Fruit fly (Drosophila melanogaster): ENCODE measurements around the gene CG44088.

Gene CG44088

DNA sequence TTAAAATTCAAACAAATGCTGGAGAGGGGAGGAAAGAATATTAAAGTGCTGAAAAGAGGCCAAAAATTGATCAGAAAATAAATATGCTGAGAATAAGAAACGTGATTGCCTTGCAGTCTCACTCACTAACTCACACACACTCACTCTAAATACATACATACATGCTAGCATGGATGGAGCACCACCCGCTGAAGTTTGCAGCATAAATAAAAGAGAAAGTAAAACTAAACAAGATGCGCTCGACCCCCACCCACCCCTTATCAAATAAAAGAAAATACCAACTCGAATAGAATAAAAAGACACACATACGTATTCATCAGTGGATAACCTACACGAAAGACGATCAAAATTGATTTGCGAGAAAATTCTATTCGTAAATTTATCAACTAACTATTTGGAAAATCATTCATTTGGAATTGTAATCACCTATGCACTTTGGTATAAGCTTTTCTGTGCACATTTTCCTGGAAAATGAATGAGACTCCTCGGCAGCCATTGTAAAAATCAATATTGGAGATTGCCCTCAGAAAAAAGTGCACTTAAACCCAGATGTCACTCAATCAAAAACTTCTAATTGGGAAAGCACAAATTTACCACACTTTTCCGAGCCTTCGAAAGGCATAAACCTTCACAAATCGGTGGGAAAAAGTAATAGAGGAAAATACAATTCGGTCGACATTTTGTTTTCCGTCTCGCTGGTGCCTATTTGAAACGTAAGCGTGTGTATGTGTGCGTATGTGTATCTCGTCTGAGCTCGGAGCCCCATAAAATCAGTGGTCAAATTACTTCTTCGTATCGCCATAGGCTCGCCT is 36.5 kb upstream of the CG44088 start, which contains the start of gene Gmppb:
Gmppb (plus strand) TSS at position 321 of the 812 bp plus-strand sequence.
- TF ChIP-seq EcR (GFP tag; optimal IDR thresholded peaks at IDR 0.05) = no peak
- TF ChIP-seq CG34367 (tag; optimal IDR thresholded peaks at IDR 0.05) = no peak
- TF ChIP-seq CG10348 (GFP tag; IDR thresholded peaks at IDR 0.05) = no peak
- TF ChIP-seq CG9948 (tag; optimal IDR thresholded peaks at IDR 0.05) = no peak
- TF ChIP-seq Ets98B (GFP tag; IDR thresholded peaks at IDR 0.05) = no peak
- no peak for TF ChIP-seq CG8159 (tag; optimal IDR thresholded peaks at IDR 0.05)

DNA sequence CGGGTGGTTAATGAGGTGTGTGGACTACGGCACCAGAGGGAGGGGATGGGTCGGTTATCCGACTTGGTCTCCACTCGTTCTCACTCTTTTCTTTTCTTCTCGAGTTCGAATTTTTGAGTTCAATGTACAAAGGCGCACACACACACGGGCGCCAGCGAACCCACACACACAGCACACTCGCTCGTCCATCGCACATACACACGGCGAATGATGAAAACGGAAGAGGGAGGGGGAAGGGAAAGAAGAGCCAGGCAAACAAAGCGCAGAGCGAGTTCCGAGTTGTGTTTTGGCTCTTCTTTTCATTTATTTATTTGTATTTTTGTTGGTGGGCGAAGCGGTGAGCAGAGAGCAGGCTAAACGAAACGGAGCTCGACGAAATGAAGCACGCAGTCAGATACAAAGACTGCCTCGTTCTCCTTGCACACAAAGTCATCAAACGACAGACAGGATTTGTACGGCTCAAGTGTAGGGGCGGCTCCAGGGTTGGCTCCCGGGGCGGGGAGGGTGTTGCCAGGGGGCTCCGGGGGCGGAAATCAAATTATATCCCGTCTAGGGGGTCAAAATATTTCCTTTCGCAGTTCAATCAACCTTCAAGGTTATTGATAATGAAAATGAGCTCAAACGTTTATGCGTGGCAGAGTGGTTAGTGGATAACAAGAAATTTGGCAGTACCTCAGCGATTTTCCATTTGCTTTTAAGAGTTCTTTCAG is 35.2 kb upstream of the CG44088 start:
- TF ChIP-seq CG12605 (GFP tag; IDR thresholded peaks at IDR 0.05) (no peak), CG15710 (tag; optimal IDR thresholded peaks at IDR 0.05) (peak; percentile 29), Pif1A (GFP tag; optimal IDR thresholded peaks at IDR 0.05) (peak; percentile 20), CG8159 (tag; optimal IDR thresholded peaks at IDR 0.05) (no peak), CG34367 (tag; optimal IDR thresholded peaks at IDR 0.05) (no peak), EcR (GFP tag; optimal IDR thresholded peaks at IDR 0.05) (peak; percentile 99), CG10348 (GFP tag; IDR thresholded peaks at IDR 0.05) (no peak), Snoo (tag; optimal IDR thresholded peaks at IDR 0.05) (no peak), Pif1B (GFP tag; optimal IDR thresholded peaks at IDR 0.05) (peak; percentile 20), CG14655 (GFP tag; optimal IDR thresholded peaks at IDR 0.05) (no peak), Ets98B (GFP tag; IDR thresholded peaks at IDR 0.05) (no peak), rn (GFP tag; IDR thresholded peaks at IDR 0.05) (no peak), CG13204 (GFP tag; optimal IDR thresholded peaks at IDR 0.05) (peak; percentile 76), D1 (tag; optimal IDR thresholded peaks at IDR 0.05) (no peak), CG17806 (tag; optimal IDR thresholded peaks at IDR 0.05) (peak; percentile 26), CG32121 (GFP tag; IDR thresholded peaks at IDR 0.05) (no peak), CG9948 (tag; optimal IDR thresholded peaks at IDR 0.05) (no peak), fd96Ca (GFP tag; IDR thresholded peaks at IDR 0.05) (peak; percentile 62; the same call in 1 of the 3 replicates), CG8301 (tag; optimal IDR thresholded peaks at IDR 0.05) (no peak), gl (tag; optimal IDR thresholded peaks at IDR 0.05) (peak; percentile 70), CG4496 (GFP tag; IDR thresholded peaks at IDR 0.05) (peak; percentile 80)

DNA sequence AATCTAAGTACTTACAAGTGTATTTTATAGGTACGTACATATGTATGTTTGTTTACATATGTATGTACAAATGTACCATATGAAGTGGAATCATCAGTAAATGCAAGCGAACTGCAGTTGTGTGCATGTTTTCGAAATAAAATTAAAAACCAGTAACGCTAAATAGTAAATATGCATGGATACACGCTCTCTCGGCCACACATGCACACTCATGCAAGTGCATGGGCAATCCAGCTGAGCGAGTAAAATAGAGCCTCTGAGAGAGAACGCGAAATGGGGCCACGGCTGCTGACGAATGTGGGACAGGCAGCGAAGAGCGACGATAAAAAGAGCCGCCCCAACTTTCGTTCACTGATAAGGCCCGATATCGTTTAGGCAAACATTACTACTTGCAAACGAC is 32.7 kb upstream of the CG44088 start:
- no peak for TF ChIP-seq CG12605 (GFP tag; IDR thresholded peaks at IDR 0.05)
- peak; percentile 73 for TF ChIP-seq EcR (GFP tag; optimal IDR thresholded peaks at IDR 0.05)
- TF ChIP-seq CG32121 (GFP tag; IDR thresholded peaks at IDR 0.05) = no peak

DNA sequence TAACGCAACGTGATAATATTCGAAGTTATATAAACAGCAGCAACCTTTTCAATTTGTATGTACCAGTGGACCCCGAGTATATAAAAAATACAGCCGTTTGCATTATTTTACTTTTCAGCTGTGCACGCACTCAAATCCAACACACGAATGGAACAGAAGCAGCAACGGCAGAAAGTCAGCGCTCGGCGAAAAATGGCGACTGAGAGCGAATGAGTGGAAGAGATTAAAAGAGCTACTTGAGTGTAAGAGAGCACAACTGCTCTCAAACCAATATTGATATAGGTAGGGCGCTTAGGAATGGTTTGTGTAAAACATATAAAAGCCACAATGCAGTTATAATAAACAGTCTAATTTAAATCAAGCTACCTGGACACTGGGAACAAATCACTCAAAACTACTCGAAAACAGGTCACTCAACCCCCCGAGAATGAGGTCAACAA is 31.5 kb upstream of the CG44088 start:
- TF ChIP-seq rn (GFP tag; IDR thresholded peaks at IDR 0.05) (no peak), CG8301 (tag; optimal IDR thresholded peaks at IDR 0.05) (no peak), CG10348 (GFP tag; IDR thresholded peaks at IDR 0.05) (no peak), CG4496 (GFP tag; IDR thresholded peaks at IDR 0.05) (0 out of 3 replicates have a peak, but pooled peaks have one; percentile 15), CG9948 (tag; optimal IDR thresholded peaks at IDR 0.05) (no peak), CG17806 (tag; optimal IDR thresholded peaks at IDR 0.05) (peak; percentile 10), EcR (GFP tag; optimal IDR thresholded peaks at IDR 0.05) (peak; percentile 96), fd96Ca (GFP tag; IDR thresholded peaks at IDR 0.05) (peak; percentile 19; the same call in 1 of the 3 replicates), CG32121 (GFP tag; IDR thresholded peaks at IDR 0.05) (0 out of 2 replicates have a peak, but pooled peaks have one; percentile 11), Pif1A (GFP tag; optimal IDR thresholded peaks at IDR 0.05) (peak; percentile 43), CG14655 (GFP tag; optimal IDR thresholded peaks at IDR 0.05) (no peak), gl (tag; optimal IDR thresholded peaks at IDR 0.05) (peak; percentile 23), CG8159 (tag; optimal IDR thresholded peaks at IDR 0.05) (peak; percentile 3), CG13204 (GFP tag; optimal IDR thresholded peaks at IDR 0.05) (peak; percentile 59), Snoo (tag; optimal IDR thresholded peaks at IDR 0.05) (peak; percentile 57), CG15710 (tag; optimal IDR thresholded peaks at IDR 0.05) (no peak), CG34367 (tag; optimal IDR thresholded peaks at IDR 0.05) (peak; percentile 13), Pif1B (GFP tag; optimal IDR thresholded peaks at IDR 0.05) (peak; percentile 77), D1 (tag; optimal IDR thresholded peaks at IDR 0.05) (no peak), CG12605 (GFP tag; IDR thresholded peaks at IDR 0.05) (peak; percentile 74), Ets98B (GFP tag; IDR thresholded peaks at IDR 0.05) (peak; percentile 27; the same call in 1 of the 2 replicates)

DNA sequence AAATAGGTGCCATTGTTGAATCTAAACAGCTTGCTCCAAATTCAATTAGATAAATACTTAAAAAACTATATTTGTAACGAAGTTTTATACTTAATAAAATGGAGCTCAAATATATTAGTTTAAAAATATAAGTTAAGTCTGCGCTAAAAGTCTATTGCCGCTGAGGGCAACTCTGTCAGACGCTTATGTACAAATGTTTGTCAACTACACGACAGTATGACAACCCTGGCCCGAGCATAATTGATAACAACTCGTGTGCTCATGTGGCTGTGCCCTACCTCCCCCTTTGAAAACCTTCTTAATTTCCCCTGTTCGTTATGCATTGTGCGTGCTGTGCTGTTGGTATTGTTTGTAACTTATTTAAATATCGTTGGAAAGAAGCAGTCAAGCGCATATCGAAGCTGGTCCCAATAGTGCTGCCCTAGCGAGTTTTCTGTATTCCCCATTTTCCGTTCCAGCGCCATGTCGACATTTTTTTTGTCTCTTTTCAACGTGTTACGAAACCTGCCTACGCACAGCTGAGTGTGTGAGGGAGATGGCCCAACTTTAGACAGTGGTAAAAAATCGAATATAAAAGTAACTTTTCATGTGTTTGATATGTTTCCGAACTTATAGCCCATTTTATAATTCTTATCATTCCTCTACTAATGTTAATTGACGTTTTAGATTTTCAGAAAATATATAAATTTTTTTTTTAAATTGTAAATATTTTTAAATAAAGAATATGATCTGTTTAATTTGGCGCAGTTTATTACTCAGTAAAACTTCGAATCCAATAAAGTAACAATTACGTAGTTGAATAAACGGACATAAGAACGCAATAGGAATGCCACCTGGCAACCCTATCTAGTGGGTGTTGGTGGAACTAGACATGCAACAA is 30.2 kb upstream of the CG44088 start:
- peak; percentile 26 for TF ChIP-seq CG9948 (tag; optimal IDR thresholded peaks at IDR 0.05)
- TF ChIP-seq CG8301 (tag; optimal IDR thresholded peaks at IDR 0.05) = peak; percentile 0
- peak; percentile 16 for TF ChIP-seq CG17806 (tag; optimal IDR thresholded peaks at IDR 0.05)
- TF ChIP-seq CG15710 (tag; optimal IDR thresholded peaks at IDR 0.05) = peak; percentile 46
- peak; percentile 41 for TF ChIP-seq CG14655 (GFP tag; optimal IDR thresholded peaks at IDR 0.05)
- TF ChIP-seq fd96Ca (GFP tag; IDR thresholded peaks at IDR 0.05) = no peak
- TF ChIP-seq CG8159 (tag; optimal IDR thresholded peaks at IDR 0.05) = peak; percentile 62
- TF ChIP-seq CG32121 (GFP tag; IDR thresholded peaks at IDR 0.05) = no peak
